Worm (Caenorhabditis elegans) whole organism, L2 larva: ENCODE measurements around the gene srd-12.

Source experiments
- ZK546.5 ChIP-seq: sonication (generic microtip); optimal IDR thresholded peaks from 2 replicates; lab custom pipeline; 2017; ENCODE audit warnings: missing biosample characterization, missing genetic modification characterization
- egl-27 ChIP-seq: sonication (generic microtip); optimal IDR thresholded peaks from 3 replicates; lab custom pipeline; 2017; ENCODE audit warnings: missing biosample characterization, missing genetic modification reagents, missing genetic modification characterization
- lin-13 ChIP-seq: fragments of 150-350 bp; optimal IDR thresholded peaks from 2 replicates; lab custom pipeline; 2014; ENCODE audit warnings: missing biosample characterization, missing genetic modification reagents, missing genetic modification characterization
- nhr-12 ChIP-seq: fragments of 150-350 bp; optimal IDR thresholded peaks from 2 replicates; lab custom pipeline; 2014; ENCODE audit warnings: missing biosample characterization, missing genetic modification characterization
- nhr-6 ChIP-seq: fragments of 150-350 bp; optimal IDR thresholded peaks from 2 replicates; lab custom pipeline; 2014; ENCODE audit warnings: missing biosample characterization, missing genetic modification characterization
- snpc-4 ChIP-seq: fragments of 150-350 bp; optimal IDR thresholded peaks from 2 replicates; lab custom pipeline; 2014; ENCODE audit warnings: missing biosample characterization, missing genetic modification characterization

- TF ChIP-seq nhr-12 (tag; lab: Kevin White, UChicago) = no peak
- no peak for TF ChIP-seq ZK546.5
- no peak for TF ChIP-seq snpc-4
- TF ChIP-seq lin-13 (GFP tag; lab: Kevin White, UChicago) = no peak
- TF ChIP-seq nhr-6 (tag; lab: Kevin White, UChicago) = no peak
- no peak for TF ChIP-seq egl-27
Observed at ce11 chrIV:5671325-5671724, 41.3 kb upstream of the srd-12 start.
